Worm (Caenorhabditis elegans): ENCODE measurements around the gene str-256.

- TF ChIP-seq spr-3 (GFP tag; optimal IDR thresholded peaks at IDR 0.05) (no peak), nhr-237 (tag; optimal IDR thresholded peaks at IDR 0.05) (no peak), arid-1 (GFP tag; conservative IDR thresholded peaks at IDR 0.05) (no peak), snpc-1.2 (GFP tag; IDR thresholded peaks at IDR 0.05) (no peak), lin-13 (GFP tag; optimal IDR thresholded peaks at IDR 0.05) (no peak), F49E8.2 (tag; optimal IDR thresholded peaks at IDR 0.05; ENCODE audit: borderline replicate concordance) (no peak), T20F7.1 (GFP tag; optimal IDR thresholded peaks at IDR 0.05) (no peak), lin-38 (GFP tag; IDR thresholded peaks at IDR 0.05) (no peak), lin-1 (GFP tag; IDR thresholded peaks at IDR 0.05) (no peak), rbr-2 (tag; optimal IDR thresholded peaks at IDR 0.05) (no peak)
These were observed 50.2 kb downstream of the str-256 start, which contains the start of gene nhr-123 for ce11 chrV:450757-451501.
